Worm (Caenorhabditis elegans) whole organism, young adult: ENCODE data around the gene F11A5.13.
"Not testable (repeated sequence)": the region's sequence is repeated elsewhere in the genome, so short reads cannot be mapped to it uniquely, and the experiment has no call there.

Experiments
- B0035.1 ChIP-seq: sonication (generic microtip); optimal IDR thresholded peaks from 2 replicates; lab custom pipeline; 2016; ENCODE audit warnings: missing genetic modification characterization, mild to moderate bottlenecking, missing compliant biosample characterization, missing genotype, missing genetic modification reagents
- D2030.7 ChIP-seq: fragments of 200-800 bp; sonication (Bioruptor generic); IDR thresholded peaks from 2 replicates; pipeline ENCODE4 v1.3.6; 2022; ENCODE audit warnings: missing genetic modification reagents, missing genetic modification characterization, missing compliant biosample characterization
- F23B12.7 ChIP-seq: sonication (generic microtip); optimal IDR thresholded peaks from 2 replicates; lab custom pipeline; 2017; ENCODE audit warnings: missing genetic modification characterization, mild to moderate bottlenecking, missing compliant biosample characterization, antibody characterized with exemption, moderate library complexity; ENCODE audit not compliant: insufficient read depth
- F55B11.4 ChIP-seq: sonication (generic microtip); optimal IDR thresholded peaks from 2 replicates; lab custom pipeline; 2016; ENCODE audit warnings: missing compliant biosample characterization, missing genetic modification characterization, borderline replicate concordance; ENCODE audit not compliant: insufficient read depth
- T26A5.8 ChIP-seq: sonication (generic microtip); optimal IDR thresholded peaks from 2 replicates; lab custom pipeline; 2016; ENCODE audit warnings: missing genetic modification characterization, missing compliant biosample characterization
- Y79H2A.3 ChIP-seq: fragments of 200-800 bp; sonication (Bioruptor generic); conservative IDR thresholded peaks from 2 replicates; pipeline ENCODE4 v1.3.6; 2022; ENCODE audit warnings: missing genetic modification reagents, missing genetic modification characterization, missing compliant biosample characterization
- ama-1 ChIP-seq, 3 experiments: fragments of 150-350 bp in 1 of 3; sonication (generic microtip) in 2 of 3; optimal IDR thresholded peaks; 2 replicates each; lab custom pipeline; 2014 to 2018; ENCODE audit warnings: missing biosample characterization in 2 of 3, missing genetic modification characterization in 2 of 3, missing genetic modification reagents in 2 of 3
- aptf-2 ChIP-seq: fragments of 200-800 bp; sonication (Bioruptor generic); conservative IDR thresholded peaks from 2 replicates; pipeline ENCODE4 v1.3.6; 2022; ENCODE audit warnings: missing genetic modification reagents, missing genetic modification characterization, missing compliant biosample characterization
- aptf-3 ChIP-seq: fragments of 200-800 bp; sonication (Bioruptor generic); IDR thresholded peaks from 2 replicates; pipeline ENCODE4 v1.3.6; 2022; ENCODE audit warnings: missing genetic modification characterization, missing compliant biosample characterization
- attf-6 ChIP-seq: fragments of 200-800 bp; sonication (Bioruptor generic); IDR thresholded peaks from 2 replicates; pipeline ENCODE4 v1.3.6; 2022; ENCODE audit warnings: missing genetic modification reagents, missing genetic modification characterization, missing compliant biosample characterization
- bed-1 ChIP-seq: fragments of 200-800 bp; sonication (Bioruptor generic); IDR thresholded peaks from 2 replicates; pipeline ENCODE4 v1.3.6; 2022; ENCODE audit warnings: missing genetic modification reagents, missing genetic modification characterization, missing compliant biosample characterization
- ceh-27 ChIP-seq: fragments of 200-800 bp; sonication (Bioruptor generic); optimal IDR thresholded peaks from 2 replicates; lab custom pipeline; 2018; ENCODE audit warnings: mild to moderate bottlenecking, missing genetic modification characterization, moderate library complexity, missing compliant biosample characterization
- chd-7 ChIP-seq: sonication (generic microtip); optimal IDR thresholded peaks from 2 replicates; lab custom pipeline; 2016; ENCODE audit warnings: mild to moderate bottlenecking, missing genetic modification characterization, moderate library complexity, missing compliant biosample characterization
- efl-1 ChIP-seq: fragments of 150-350 bp; optimal IDR thresholded peaks from 2 replicates; lab custom pipeline; 2014; ENCODE audit warnings: missing biosample characterization, missing genetic modification reagents, missing genetic modification characterization
- fkh-3 ChIP-seq: sonication (generic microtip); optimal IDR thresholded peaks from 2 replicates; lab custom pipeline; 2016; ENCODE audit warnings: mild to moderate bottlenecking, missing genetic modification characterization, missing compliant biosample characterization
- gei-17 ChIP-seq: fragments of 200-800 bp; sonication (Bioruptor generic); optimal IDR thresholded peaks from 2 replicates; lab custom pipeline; 2018; ENCODE audit warnings: mild to moderate bottlenecking, missing genetic modification characterization, missing compliant biosample characterization
- hmg-1.2 ChIP-seq: fragments of 200-800 bp; sonication (Bioruptor generic); IDR thresholded peaks from 2 replicates; pipeline ENCODE4 v1.3.6; 2022; ENCODE audit warnings: missing genetic modification reagents, missing genetic modification characterization, missing compliant biosample characterization
- hmg-20 ChIP-seq: fragments of 200-800 bp; sonication (Bioruptor generic); IDR thresholded peaks from 2 replicates; pipeline ENCODE4 v1.3.6; 2022; ENCODE audit warnings: missing genetic modification reagents, missing genetic modification characterization, missing compliant biosample characterization
- lag-1 ChIP-seq: fragments of 200-800 bp; sonication (Bioruptor generic); IDR thresholded peaks from 2 replicates; pipeline ENCODE4 v1.3.6; 2022; ENCODE audit warnings: missing genetic modification reagents, missing genetic modification characterization, missing compliant biosample characterization
- lir-1 ChIP-seq: fragments of 200-800 bp; sonication (Bioruptor generic); conservative IDR thresholded peaks from 2 replicates; pipeline ENCODE4 v1.3.6; 2022; ENCODE audit warnings: missing genetic modification reagents, missing genetic modification characterization, missing compliant biosample characterization
- lsy-27 ChIP-seq: sonication (generic microtip); optimal IDR thresholded peaks from 2 replicates; lab custom pipeline; 2017; ENCODE audit warnings: missing genetic modification characterization, mild to moderate bottlenecking, missing compliant biosample characterization, antibody characterized with exemption, missing genotype, borderline replicate concordance; ENCODE audit not compliant: insufficient read depth
- mel-28 ChIP-seq: sonication (generic microtip); optimal IDR thresholded peaks from 2 replicates; lab custom pipeline; 2016; ENCODE audit warnings: borderline replicate concordance, mild to moderate bottlenecking, missing genetic modification characterization, missing compliant biosample characterization
- mxl-1 ChIP-seq: sonication (generic microtip); optimal IDR thresholded peaks from 2 replicates; lab custom pipeline; 2016; ENCODE audit warnings: missing genetic modification characterization, missing compliant biosample characterization
- nfyb-1 ChIP-seq: fragments of 200-800 bp; sonication (Bioruptor generic); IDR thresholded peaks from 2 replicates; pipeline ENCODE4 v1.3.6; 2022; ENCODE audit warnings: missing genetic modification reagents, missing genetic modification characterization, missing compliant biosample characterization
- nhr-120 ChIP-seq: fragments of 200-800 bp; sonication (Bioruptor generic); IDR thresholded peaks from 2 replicates; pipeline ENCODE4 v1.3.6; 2022; ENCODE audit warnings: missing genetic modification characterization, missing compliant biosample characterization
- pbrm-1 ChIP-seq: fragments of 200-800 bp; sonication (Bioruptor generic); IDR thresholded peaks from 2 replicates; pipeline ENCODE4 v1.3.6; 2022; ENCODE audit warnings: missing genetic modification reagents, missing genetic modification characterization, missing compliant biosample characterization
- pha-4 ChIP-seq: fragments of 150-350 bp; sonication (generic microtip); optimal IDR thresholded peaks from 2 replicates; lab custom pipeline; 2014; ENCODE audit warnings: missing biosample characterization, missing genetic modification reagents, missing genetic modification characterization
- snpc-3.4 ChIP-seq: sonication (generic microtip); optimal IDR thresholded peaks from 2 replicates; lab custom pipeline; 2017; ENCODE audit warnings: missing genetic modification characterization, mild to moderate bottlenecking, missing compliant biosample characterization, antibody characterized with exemption, moderate library complexity, missing genotype, missing genetic modification reagents
- snpc-4 ChIP-seq, 5 experiments: fragments of 150-350 bp in 1 of 5; sonication (generic microtip) in 4 of 5; optimal IDR thresholded peaks; 2 replicates each; lab custom pipeline; 2014 to 2018; ENCODE audit warnings: missing genetic modification characterization in 5 of 5, missing biosample characterization in 3 of 5, antibody characterized with exemption in 2 of 5, mild to moderate bottlenecking in 2 of 5, missing compliant biosample characterization in 2 of 5, missing genotype in 2 of 5, moderate library complexity in 2 of 5, missing genetic modification reagents in 1 of 5
- somi-1 ChIP-seq: fragments of 200-800 bp; sonication (Bioruptor generic); optimal IDR thresholded peaks from 2 replicates; lab custom pipeline; 2018; ENCODE audit warnings: mild to moderate bottlenecking, missing genetic modification characterization, missing compliant biosample characterization
- ztf-18 ChIP-seq: sonication (generic microtip); optimal IDR thresholded peaks from 2 replicates; lab custom pipeline; 2016; ENCODE audit warnings: missing genotype, mild to moderate bottlenecking, missing genetic modification characterization, missing compliant biosample characterization

Gene F11A5.13

DNA sequence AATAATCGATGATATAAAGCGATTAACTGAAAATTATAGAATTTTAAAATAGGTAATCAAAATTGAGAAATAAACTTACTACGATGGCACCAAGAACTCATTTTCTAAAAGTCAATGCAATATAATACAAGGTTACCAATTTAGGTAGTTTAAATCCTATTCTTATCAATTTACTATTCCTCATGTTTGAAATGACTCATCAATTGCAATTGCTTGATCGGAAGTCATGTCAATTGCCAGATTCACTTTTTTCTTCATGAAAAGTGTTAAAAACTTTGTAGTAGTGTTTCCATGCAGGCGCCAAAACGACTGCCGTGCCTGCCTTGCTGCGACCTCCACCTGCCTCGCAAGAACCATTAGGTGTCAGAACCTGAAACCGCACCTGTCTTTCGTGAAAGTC, at the start of gene F11A5.13:
F11A5.13 (minus strand) TSS at position 101 of the 400 bp plus-strand sequence.
- TF ChIP-seq chd-7 (tag; lab: Kevin White, UChicago): no peak
- TF ChIP-seq lag-1 (GFP tag; lab: Robert Waterston, UW): no peak
- no peak for TF ChIP-seq F55B11.4
- TF ChIP-seq bed-1 (GFP tag; lab: Robert Waterston, UW): no peak
- no peak for TF ChIP-seq fkh-3 (tag; lab: Kevin White, UChicago)
- TF ChIP-seq pha-4 (tag; lab: Kevin White, UChicago): no peak
- no peak for TF ChIP-seq snpc-3.4
- no peak for TF ChIP-seq pbrm-1
- TF ChIP-seq aptf-2 (GFP tag; lab: Robert Waterston, UW): no peak
- no peak for TF ChIP-seq nfyb-1 (GFP tag; lab: Robert Waterston, UW)
- TF ChIP-seq T26A5.8 (tag; lab: Kevin White, UChicago): no peak
- TF ChIP-seq hmg-1.2 (GFP tag; lab: Robert Waterston, UW): no peak
- no peak for TF ChIP-seq Y79H2A.3 (GFP tag; lab: Robert Waterston, UW)
- TF ChIP-seq, all 124 proteins: peak for 0

DNA sequence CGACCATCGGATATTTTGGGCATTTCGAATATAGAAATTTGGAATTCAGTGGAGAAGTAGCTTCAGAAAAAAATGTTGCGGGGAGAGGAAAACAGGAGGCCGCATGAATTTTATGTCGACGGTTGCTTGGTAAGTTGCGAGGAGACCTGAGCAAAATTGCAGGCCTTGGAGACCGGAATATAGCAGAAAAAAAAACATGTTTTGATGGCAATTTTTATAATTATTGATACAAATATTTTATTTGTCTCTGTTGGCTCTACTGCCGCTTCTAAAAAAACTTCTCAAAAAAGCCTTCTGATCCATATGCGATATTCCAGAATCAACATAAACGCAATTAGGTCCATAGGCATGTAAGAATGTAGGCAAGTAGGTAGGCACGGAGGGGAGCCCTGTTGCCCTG, 48.9 kb upstream of the F11A5.13 start, which contains the start of gene pacl-1:
pacl-1 (minus strand) TSS at position 101 of the 400 bp plus-strand sequence.
- TF ChIP-seq hmg-1.2 (GFP tag; lab: Robert Waterston, UW): no peak

DNA sequence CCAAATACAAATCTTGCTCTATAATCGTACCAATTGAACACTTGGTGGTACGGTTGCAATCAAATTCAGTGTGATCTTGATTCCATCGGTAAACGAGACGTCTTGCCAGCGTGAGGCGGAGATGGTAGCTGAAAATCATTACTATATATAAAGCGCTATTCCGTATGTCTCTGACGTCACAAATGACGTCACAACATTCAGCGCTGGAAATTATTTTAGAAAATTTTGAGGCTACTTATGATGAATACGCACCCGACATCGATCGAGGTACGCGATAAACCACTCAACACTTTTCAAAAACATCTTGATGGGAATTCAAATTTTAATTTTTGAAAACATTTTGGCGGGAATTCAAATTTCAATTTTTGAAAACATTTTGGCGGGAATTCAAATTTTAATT, 46.9 kb upstream of the F11A5.13 start:
- 0 out of 2 replicates have a peak, but pooled peaks have one; percentile 58 for TF ChIP-seq attf-6 (GFP tag; lab: Robert Waterston, UW)
- peak; percentile 6; the same call in 1 of the 2 replicates for TF ChIP-seq pbrm-1
- not testable (repeated sequence) for TF ChIP-seq snpc-4 (GFP tag; optimal IDR thresholded peaks at IDR 0.05; lab: Kevin White, UChicago)
- TF ChIP-seq snpc-4 (tag; optimal IDR thresholded peaks at IDR 0.05; lab: Kevin White, UChicago): peak in 1 of 4 experiments; percentile 62

ce11 chrV:16271121-16271520, 44.6 kb upstream of the F11A5.13 start, which contains the start of gene T13F3.6:
T13F3.6 (minus strand) TSS chrV:16271221.
- TF ChIP-seq lsy-27 (tag; lab: Kevin White, UChicago) (no peak), snpc-4 (GFP tag; optimal IDR thresholded peaks at IDR 0.05; lab: Kevin White, UChicago) (no peak), snpc-4 (tag; optimal IDR thresholded peaks at IDR 0.05; lab: Kevin White, UChicago) (no peak), efl-1 (GFP tag; lab: Kevin White, UChicago) (no peak), mxl-1 (tag; lab: Kevin White, UChicago) (no peak), mel-28 (tag; lab: Kevin White, UChicago) (no peak), ama-1 (optimal IDR thresholded peaks at IDR 0.05; lab: Kevin White, UChicago) (no peak), ama-1 (GFP tag; optimal IDR thresholded peaks at IDR 0.05; lab: Kevin White, UChicago) (no peak), gei-17 (GFP tag; lab: Kevin White, UChicago) (no peak), D2030.7 (no peak), nhr-120 (GFP tag; lab: Robert Waterston, UW) (no peak), ztf-18 (tag; lab: Kevin White, UChicago) (no peak), lir-1 (GFP tag; lab: Robert Waterston, UW) (no peak), chd-7 (tag; lab: Kevin White, UChicago) (no peak)

- TF ChIP-seq B0035.1 (tag; lab: Kevin White, UChicago): no peak
- TF ChIP-seq aptf-3 (GFP tag; lab: Robert Waterston, UW): no peak
- TF ChIP-seq hmg-20 (GFP tag; lab: Robert Waterston, UW): no peak
- TF ChIP-seq somi-1 (GFP tag; lab: Kevin White, UChicago): no peak
- TF ChIP-seq ceh-27 (GFP tag; lab: Kevin White, UChicago): no peak
- TF ChIP-seq F23B12.7 (tag; lab: Kevin White, UChicago): no peak
- TF ChIP-seq, all 124 proteins: peak for 0
Observed at ce11 chrV:16269556-16269955, 43.1 kb upstream of the F11A5.13 start, which contains the start of the genes fbxa-2 and T13F3.8. fbxa-2 (minus strand) TSS chrV:16269656. T13F3.8 (plus strand) TSS chrV:16269800.
